Worm (Caenorhabditis elegans) whole organism, midembryonic: ENCODE data around the gene Y51B9A.14.

ENCODE experiments used
- T22C8.4 ChIP-seq: fragments of 200-800 bp; sonication (Bioruptor generic); IDR thresholded peaks from 2 replicates; pipeline ENCODE4 v1.3.6; 2022; ENCODE audit warnings: missing genetic modification characterization, missing compliant biosample characterization
- cog-1 ChIP-seq: sonication (generic microtip); optimal IDR thresholded peaks from 2 replicates; lab custom pipeline; 2016; ENCODE audit warnings: missing genetic modification characterization, missing compliant biosample characterization
- flt-1 ChIP-seq: fragments of 200-800 bp; sonication (Bioruptor generic); IDR thresholded peaks from 2 replicates; pipeline ENCODE4 v1.3.6; 2022; ENCODE audit warnings: missing genetic modification characterization, missing compliant biosample characterization
- klf-2 ChIP-seq: fragments of 200-800 bp; sonication (Bioruptor generic); conservative IDR thresholded peaks from 2 replicates; pipeline ENCODE4 v1.3.6; 2022; ENCODE audit warnings: missing genetic modification reagents, missing genetic modification characterization, missing compliant biosample characterization
- med-1 ChIP-seq: sonication (generic microtip); optimal IDR thresholded peaks from 2 replicates; lab custom pipeline; 2017; ENCODE audit warnings: missing genetic modification characterization, mild to moderate bottlenecking, missing compliant biosample characterization, antibody characterized with exemption, missing genetic modification reagents; ENCODE audit not compliant: insufficient read depth
- ref-1 ChIP-seq: fragments of 200-800 bp; sonication (Bioruptor generic); conservative IDR thresholded peaks from 2 replicates; pipeline ENCODE4 v1.3.6; 2022; ENCODE audit warnings: missing genetic modification reagents, missing genetic modification characterization, missing compliant biosample characterization
- tab-1 ChIP-seq: fragments of 200-800 bp; sonication (Bioruptor generic); IDR thresholded peaks from 2 replicates; pipeline ENCODE4 v1.3.6; 2022; ENCODE audit warnings: missing genetic modification characterization, missing compliant biosample characterization
- ztf-23 ChIP-seq: fragments of 200-800 bp; sonication (Bioruptor generic); IDR thresholded peaks from 2 replicates; pipeline ENCODE4 v1.3.6; 2022; ENCODE audit warnings: missing genetic modification reagents, missing genetic modification characterization, missing compliant biosample characterization
- ztf-29 ChIP-seq: fragments of 200-800 bp; sonication (Bioruptor generic); IDR thresholded peaks from 2 replicates; pipeline ENCODE4 v1.3.6; 2022; ENCODE audit warnings: missing genetic modification reagents, missing genetic modification characterization, missing compliant biosample characterization

The Y51B9A.14 gene

ce11 chrII:9431119-9431518 lies 32.8 kb upstream of the Y51B9A.14 start:
- TF ChIP-seq klf-2 (GFP tag; lab: Robert Waterston, UW) (no peak), T22C8.4 (GFP tag; lab: Robert Waterston, UW) (no peak)

ce11 chrII:9427644-9428043 lies 29.4 kb upstream of the Y51B9A.14 start, which contains the start of gene M176.5:
TSS of gene M176.5 (minus strand) at chrII:9427744.
- no peak for TF ChIP-seq ztf-23
- no peak for TF ChIP-seq tab-1 (GFP tag; lab: Robert Waterston, UW)
- TF ChIP-seq flt-1 = no peak
- no peak for TF ChIP-seq T22C8.4 (GFP tag; lab: Robert Waterston, UW)
- TF ChIP-seq med-1 (GFP tag; lab: Kevin White, UChicago) = no peak
- no peak for TF ChIP-seq klf-2 (GFP tag; lab: Robert Waterston, UW)
- no peak for TF ChIP-seq ztf-29 (GFP tag; lab: Robert Waterston, UW)

- TF ChIP-seq klf-2 (GFP tag; lab: Robert Waterston, UW) (no peak), flt-1 (no peak), ztf-29 (GFP tag; lab: Robert Waterston, UW) (no peak)
Observed at ce11 chrII:9426076-9426475, 27.8 kb upstream of the Y51B9A.14 start, which contains the start of gene M176.10. TSS of gene M176.10 (minus strand) at chrII:9426176.

- TF ChIP-seq T22C8.4 (GFP tag; lab: Robert Waterston, UW) (no peak), ztf-23 (no peak), med-1 (GFP tag; lab: Kevin White, UChicago) (no peak), klf-2 (GFP tag; lab: Robert Waterston, UW) (no peak), ref-1 (GFP tag; lab: Robert Waterston, UW) (no peak), tab-1 (GFP tag; lab: Robert Waterston, UW) (no peak), ztf-29 (GFP tag; lab: Robert Waterston, UW) (no peak), cog-1 (tag; lab: Kevin White, UChicago) (no peak), flt-1 (no peak)
Observed at ce11 chrII:9421969-9422368, 23.7 kb upstream of the Y51B9A.14 start, which contains the start of gene M176.11. TSS of gene M176.11 (plus strand) at chrII:9422269.

- no peak for TF ChIP-seq cog-1 (tag; lab: Kevin White, UChicago)
- no peak for TF ChIP-seq ztf-23
- TF ChIP-seq klf-2 (GFP tag; lab: Robert Waterston, UW) = no peak
- no peak for TF ChIP-seq flt-1
- no peak for TF ChIP-seq med-1 (GFP tag; lab: Kevin White, UChicago)
- no peak for TF ChIP-seq T22C8.4 (GFP tag; lab: Robert Waterston, UW)
- TF ChIP-seq ref-1 (GFP tag; lab: Robert Waterston, UW) = no peak
- no peak for TF ChIP-seq ztf-29 (GFP tag; lab: Robert Waterston, UW)
- no peak for TF ChIP-seq tab-1 (GFP tag; lab: Robert Waterston, UW)
Observed at ce11 chrII:9418843-9419532, 20.7 kb upstream of the Y51B9A.14 start.

ce11 chrII:9418065-9418567 lies 19.8 kb upstream of the Y51B9A.14 start, which contains the start of the genes M176.4 and M176.16:
TSS of gene M176.4 (plus strand) at chrII:9418365.
TSS of gene M176.16 (plus strand) at chrII:9418517.
- TF ChIP-seq tab-1 (GFP tag; lab: Robert Waterston, UW) (no peak), flt-1 (no peak), klf-2 (GFP tag; lab: Robert Waterston, UW) (no peak), ztf-29 (GFP tag; lab: Robert Waterston, UW) (no peak)

- TF ChIP-seq med-1 (GFP tag; lab: Kevin White, UChicago) = no peak
- TF ChIP-seq cog-1 (tag; lab: Kevin White, UChicago) = peak; percentile 31
Observed at ce11 chrII:9416381-9417276, 18.4 kb upstream of the Y51B9A.14 start, which contains the start of the genes gss-1 and chch-3. TSS of gene gss-1 (minus strand) at chrII:9416431. TSS of gene chch-3 (plus strand) at chrII:9417013.

- TF ChIP-seq ref-1 (GFP tag; lab: Robert Waterston, UW) = no peak
- TF ChIP-seq cog-1 (tag; lab: Kevin White, UChicago) = no peak
- TF ChIP-seq T22C8.4 (GFP tag; lab: Robert Waterston, UW) = no peak
- no peak for TF ChIP-seq klf-2 (GFP tag; lab: Robert Waterston, UW)
- no peak for TF ChIP-seq ztf-23
- no peak for TF ChIP-seq med-1 (GFP tag; lab: Kevin White, UChicago)
- no peak for TF ChIP-seq flt-1
- TF ChIP-seq ztf-29 (GFP tag; lab: Robert Waterston, UW) = no peak
- TF ChIP-seq tab-1 (GFP tag; lab: Robert Waterston, UW) = no peak
Observed at ce11 chrII:9412086-9412608, 13.9 kb upstream of the Y51B9A.14 start, which contains the start of gene arrd-3. TSS of gene arrd-3 (plus strand) at chrII:9412558.

- TF ChIP-seq med-1 (GFP tag; lab: Kevin White, UChicago) (no peak), flt-1 (no peak), ztf-23 (no peak), klf-2 (GFP tag; lab: Robert Waterston, UW) (no peak), ztf-29 (GFP tag; lab: Robert Waterston, UW) (no peak), T22C8.4 (GFP tag; lab: Robert Waterston, UW) (no peak), tab-1 (GFP tag; lab: Robert Waterston, UW) (no peak), ref-1 (GFP tag; lab: Robert Waterston, UW) (no peak), cog-1 (tag; lab: Kevin White, UChicago) (no peak)
Observed at ce11 chrII:9411497-9411896, 13.2 kb upstream of the Y51B9A.14 start, which contains the start of gene M176.9. TSS of gene M176.9 (minus strand) at chrII:9411597.
